Worm (Caenorhabditis elegans) whole organism, L4/young adult: ENCODE results near the gene unc-104.

Experiments used
- W03F9.2 ChIP-seq: fragments of 150-350 bp; optimal IDR thresholded peaks from 2 replicates; lab custom pipeline; 2014; ENCODE audit warnings: missing biosample characterization, missing genetic modification characterization
- him-1 ChIP-seq: sonication (generic microtip); optimal IDR thresholded peaks from 2 replicates; lab custom pipeline; 2016; ENCODE audit warnings: missing genotype, missing genetic modification reagents, missing genetic modification characterization, missing compliant biosample characterization

DNA sequence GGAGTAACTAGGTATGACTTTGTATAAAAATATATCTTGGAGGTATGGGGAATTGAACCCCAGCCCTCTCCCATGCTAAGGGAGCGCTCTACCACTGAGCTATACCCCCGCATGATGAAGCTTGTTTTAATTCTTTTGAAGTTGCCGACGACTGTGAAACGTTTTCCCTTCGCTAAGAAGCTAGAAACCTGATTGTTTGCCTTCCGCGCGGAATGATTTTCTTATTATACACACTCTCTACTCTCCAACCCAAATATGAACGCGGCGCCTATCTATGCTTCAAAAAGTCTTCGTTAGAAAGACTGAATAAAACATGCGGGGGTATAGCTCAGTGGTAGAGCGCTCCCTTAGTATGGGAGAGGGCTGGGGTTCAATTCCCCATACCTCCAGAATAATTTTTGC, 8.2 kb downstream of the unc-104 start:
- TF ChIP-seq him-1 (tag; lab: Kevin White, UChicago): no peak
- no peak for TF ChIP-seq W03F9.2 (tag; lab: Kevin White, UChicago)
